In the genomic region with DNA sequence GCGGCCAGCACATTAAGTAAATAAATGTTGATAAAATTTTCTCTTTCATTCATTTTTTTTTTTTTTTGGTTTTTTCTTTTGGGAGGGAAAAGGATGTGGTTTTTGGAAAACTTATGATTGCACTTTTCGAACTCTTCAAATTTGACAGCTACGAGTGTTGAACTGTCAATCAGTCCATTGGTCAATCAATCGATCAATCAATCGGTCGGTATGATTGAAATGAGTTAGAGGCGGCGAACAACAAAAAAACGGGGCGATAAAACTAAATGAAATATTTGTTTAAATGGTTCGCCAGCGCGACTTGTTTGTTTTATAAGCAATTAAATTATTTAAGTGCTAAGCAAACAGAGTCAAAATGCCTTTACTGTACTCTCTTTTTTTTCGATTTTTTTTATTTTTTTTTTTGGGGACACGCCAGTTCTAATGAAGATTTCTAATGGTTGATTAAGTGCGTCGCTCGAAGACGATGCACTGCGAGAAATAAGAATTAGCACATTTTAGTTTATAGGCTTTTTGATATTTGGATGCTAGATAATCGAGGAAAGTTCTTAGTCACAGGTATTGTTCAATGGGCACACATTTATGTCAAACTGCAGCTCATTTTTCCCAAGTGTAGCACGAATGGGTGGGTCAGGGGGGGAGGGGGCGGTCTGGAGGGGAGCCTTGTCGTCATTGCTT, we compare ENCODE assay signal across 1 fruit fly cellular context.
TF ChIP-seq lines count a peak whose summit lies in the region.

No protein-coding gene starts in this region.

TF ChIP-seq in whole organism, embryonic, 481 proteins besides CTCF, POLR2A, EP300 and RAD21 (continued from another document and continues in another):
- TF ChIP-seq CG5953 (GFP tag; IDR thresholded peaks at IDR 0.05; lab: Robert Waterston, UW) (no peak), gcm (GFP tag; optimal IDR thresholded peaks at IDR 0.05; lab: Kevin White, UChicago) (peak; percentile 56), lmd (GFP tag; IDR thresholded peaks at IDR 0.05; lab: Robert Waterston, UW) (peak; percentile 83), CG10565 (GFP tag; optimal IDR thresholded peaks at IDR 0.05; lab: Kevin White, UChicago) (no peak), Camta (GFP tag; optimal IDR thresholded peaks at IDR 0.05; lab: Kevin White, UChicago) (peak; percentile 68), tin (GFP tag; optimal IDR thresholded peaks at IDR 0.05; lab: Kevin White, UChicago) (peak; percentile 87), eyg (GFP tag; optimal IDR thresholded peaks at IDR 0.05; lab: Kevin White, UChicago) (peak; percentile 31), CG12391 (tag; optimal IDR thresholded peaks at IDR 0.05; lab: Kevin White, UChicago) (peak; percentile 79), CG10147 (GFP tag; optimal IDR thresholded peaks at IDR 0.05; lab: Kevin White, UChicago) (peak; percentile 61), ase (GFP tag; IDR thresholded peaks at IDR 0.05; lab: Robert Waterston, UW) (peak; percentile 80; the same call in 2 of the 3 replicates), sd (tag; optimal IDR thresholded peaks at IDR 0.05; lab: Kevin White, UChicago) (peak; percentile 31), CG43689 (GFP tag; IDR thresholded peaks at IDR 0.05; lab: Robert Waterston, UW) (peak; percentile 57), CG8281 (tag; optimal IDR thresholded peaks at IDR 0.05; lab: Kevin White, UChicago) (peak; percentile 95), ci (GFP tag; IDR thresholded peaks at IDR 0.05; lab: Robert Waterston, UW) (peak; percentile 86), CG7556 (GFP tag; optimal IDR thresholded peaks at IDR 0.05; lab: Kevin White, UChicago) (peak; percentile 74), phol (tag; optimal IDR thresholded peaks at IDR 0.05; lab: Kevin White, UChicago) (peak; percentile 82), CG3726 (GFP tag; IDR thresholded peaks at IDR 0.05; lab: Robert Waterston, UW) (peak; percentile 73; the same call in 2 of the 3 replicates), Ets97D (GFP tag; optimal IDR thresholded peaks at IDR 0.05; lab: Kevin White, UChicago) (peak; percentile 19), crol (GFP tag; IDR thresholded peaks at IDR 0.05; lab: Robert Waterston, UW) (peak; percentile 93), inv (GFP tag; IDR thresholded peaks at IDR 0.05; lab: Robert Waterston, UW; ENCODE audit: partially characterized antibody) (no peak), eve (GFP tag; optimal IDR thresholded peaks at IDR 0.05; lab: Kevin White, UChicago) (peak in 1 of 2 experiments; percentile 57), CrebB (tag; optimal IDR thresholded peaks at IDR 0.05; lab: Kevin White, UChicago) (peak; percentile 49), CG17802 (tag; optimal IDR thresholded peaks at IDR 0.05; lab: Kevin White, UChicago) (peak; percentile 73), bbx (GFP tag; IDR thresholded peaks at IDR 0.05; lab: Robert Waterston, UW; ENCODE audit: partially characterized antibody) (no peak), shn (GFP tag; optimal IDR thresholded peaks at IDR 0.05; lab: Kevin White, UChicago) (peak; percentile 62), Dbx (GFP tag; IDR thresholded peaks at IDR 0.05; lab: Robert Waterston, UW) (peak; percentile 76), CG3163 (GFP tag; optimal IDR thresholded peaks at IDR 0.05; lab: Kevin White, UChicago) (peak; percentile 37), Eip74EF (GFP tag; optimal IDR thresholded peaks at IDR 0.05; lab: Kevin White, UChicago) (peak in 1 of 2 experiments; percentile 61), gce (GFP tag; IDR thresholded peaks at IDR 0.05; lab: Robert Waterston, UW) (0 out of 3 replicates have a peak, but pooled peaks have one; percentile 56), CG1603 (tag; optimal IDR thresholded peaks at IDR 0.05; lab: Kevin White, UChicago) (peak; percentile 79), CG11696 (GFP tag; IDR thresholded peaks at IDR 0.05; lab: Robert Waterston, UW) (peak; percentile 16; the same call in 1 of the 2 replicates), Xrp1 (GFP tag; IDR thresholded peaks at IDR 0.05; lab: Robert Waterston, UW) (peak; percentile 81), CG9817 (tag; optimal IDR thresholded peaks at IDR 0.05; lab: Kevin White, UChicago) (peak; percentile 88), Awh (GFP tag; IDR thresholded peaks at IDR 0.05; lab: Robert Waterston, UW) (peak; percentile 78), CG42726 (GFP tag; IDR thresholded peaks at IDR 0.05; lab: Robert Waterston, UW; ENCODE audit: partially characterized antibody) (no peak), PHDP (tag; optimal IDR thresholded peaks at IDR 0.05; lab: Kevin White, UChicago) (peak; percentile 69), Neu2 (GFP tag; optimal IDR thresholded peaks at IDR 0.05; lab: Kevin White, UChicago; ENCODE audit: borderline replicate concordance) (no peak), fd64A (GFP tag; optimal IDR thresholded peaks at IDR 0.05; lab: Kevin White, UChicago) (peak; percentile 69), CG9727 (GFP tag; optimal IDR thresholded peaks at IDR 0.05; lab: Kevin White, UChicago) (peak; percentile 78), fu2 (GFP tag; optimal IDR thresholded peaks at IDR 0.05; lab: Kevin White, UChicago) (peak; percentile 57), CG2678 (tag; optimal IDR thresholded peaks at IDR 0.05; lab: Kevin White, UChicago) (peak; percentile 81), so (GFP tag; IDR thresholded peaks at IDR 0.05; lab: Robert Waterston, UW) (peak; percentile 52; the same call in 1 of the 3 replicates), CG8765 (GFP tag; IDR thresholded peaks at IDR 0.05; lab: Robert Waterston, UW) (no peak), CG15073 (GFP tag; optimal IDR thresholded peaks at IDR 0.05; lab: Kevin White, UChicago) (peak; percentile 41), jing (GFP tag; optimal IDR thresholded peaks at IDR 0.05; lab: Kevin White, UChicago) (peak; percentile 79), kni (GFP tag; optimal IDR thresholded peaks at IDR 0.05; lab: Kevin White, UChicago) (no peak), Hr3 (GFP tag; optimal IDR thresholded peaks at IDR 0.05; lab: Kevin White, UChicago) (peak; percentile 83), repo (GFP tag; optimal IDR thresholded peaks at IDR 0.05; lab: Kevin White, UChicago) (peak; percentile 74), dmrt99B (tag; optimal IDR thresholded peaks at IDR 0.05; lab: Kevin White, UChicago) (peak; percentile 86), gem (tag; optimal IDR thresholded peaks at IDR 0.05; lab: Kevin White, UChicago) (peak; percentile 86), org-1 (GFP tag; optimal IDR thresholded peaks at IDR 0.05; lab: Kevin White, UChicago) (peak; percentile 68), chinmo (GFP tag; IDR thresholded peaks at IDR 0.05; lab: Robert Waterston, UW; ENCODE audit: partially characterized antibody) (no peak), CG34422 (GFP tag; IDR thresholded peaks at IDR 0.05; lab: Robert Waterston, UW) (peak; percentile 84), Dfd (GFP tag; optimal IDR thresholded peaks at IDR 0.05; lab: Kevin White, UChicago) (no peak), bsh (GFP tag; optimal IDR thresholded peaks at IDR 0.05; lab: Kevin White, UChicago) (peak in 1 of 2 experiments; percentile 91), CG7928 (GFP tag; optimal IDR thresholded peaks at IDR 0.05; lab: Kevin White, UChicago) (no peak), h (optimal IDR thresholded peaks at IDR 0.05; lab: Kevin White, UChicago) (no peak), rib (GFP tag; IDR thresholded peaks at IDR 0.05; lab: Robert Waterston, UW) (no peak), CG3281 (GFP tag; optimal IDR thresholded peaks at IDR 0.05; lab: Kevin White, UChicago) (peak; percentile 69), ham (GFP tag; IDR thresholded peaks at IDR 0.05; lab: Robert Waterston, UW) (0 out of 2 replicates have a peak, but pooled peaks have one; percentile 24), CG2202 (tag; optimal IDR thresholded peaks at IDR 0.05; lab: Kevin White, UChicago) (peak; percentile 54), Side (GFP tag; optimal IDR thresholded peaks at IDR 0.05; lab: Kevin White, UChicago) (peak; percentile 72), NC2β (GFP tag; optimal IDR thresholded peaks at IDR 0.05; lab: Kevin White, UChicago) (peak; percentile 33), Elba2 (GFP tag; optimal IDR thresholded peaks at IDR 0.05; lab: Kevin White, UChicago) (no peak), kay (GFP tag; optimal IDR thresholded peaks at IDR 0.05; lab: Kevin White, UChicago) (peak; percentile 77), CG17361 (GFP tag; IDR thresholded peaks at IDR 0.05; lab: Robert Waterston, UW) (peak; percentile 83), CG14860 (GFP tag; IDR thresholded peaks at IDR 0.05; lab: Robert Waterston, UW; ENCODE audit: partially characterized antibody) (no peak), CG12155 (GFP tag; optimal IDR thresholded peaks at IDR 0.05; lab: Kevin White, UChicago) (peak; percentile 76), usp (GFP tag; optimal IDR thresholded peaks at IDR 0.05; lab: Kevin White, UChicago) (no peak), Adf1 (GFP tag; IDR thresholded peaks at IDR 0.05; lab: Robert Waterston, UW) (no peak; the same call in 1 of the 2 replicates), CG14014 (GFP tag; IDR thresholded peaks at IDR 0.05; lab: Robert Waterston, UW) (peak; percentile 72), CG17359 (tag; optimal IDR thresholded peaks at IDR 0.05; lab: Kevin White, UChicago) (peak; percentile 87), ttk (GFP tag; IDR thresholded peaks at IDR 0.05; lab: Robert Waterston, UW) (peak; percentile 78), Atf3 (GFP tag; optimal IDR thresholded peaks at IDR 0.05; lab: Kevin White, UChicago) (peak; percentile 54), CG4707 (GFP tag; optimal IDR thresholded peaks at IDR 0.05; lab: Kevin White, UChicago) (peak; percentile 72), odd (GFP tag; optimal IDR thresholded peaks at IDR 0.05; lab: Kevin White, UChicago) (peak; percentile 56), CG10543 (GFP tag; optimal IDR thresholded peaks at IDR 0.05; lab: Kevin White, UChicago) (peak; percentile 57), TFAM (GFP tag; optimal IDR thresholded peaks at IDR 0.05; lab: Kevin White, UChicago) (peak; percentile 52), sqz (GFP tag; optimal IDR thresholded peaks at IDR 0.05; lab: Kevin White, UChicago) (peak; percentile 80), Rfx (GFP tag; IDR thresholded peaks at IDR 0.05; lab: Robert Waterston, UW) (peak; percentile 84), Myb (GFP tag; optimal IDR thresholded peaks at IDR 0.05; lab: Kevin White, UChicago) (peak; percentile 37), ERR (GFP tag; optimal IDR thresholded peaks at IDR 0.05; lab: Kevin White, UChicago) (peak; percentile 57), ara (GFP tag; IDR thresholded peaks at IDR 0.05; lab: Robert Waterston, UW) (peak; percentile 71; the same call in 1 of the 2 replicates), CG2120 (GFP tag; optimal IDR thresholded peaks at IDR 0.05; lab: Kevin White, UChicago) (peak; percentile 65), CG15011 (GFP tag; optimal IDR thresholded peaks at IDR 0.05; lab: Kevin White, UChicago) (peak; percentile 45), H2.0 (GFP tag; IDR thresholded peaks at IDR 0.05; lab: Robert Waterston, UW) (peak; percentile 54), CG2116 (GFP tag; optimal IDR thresholded peaks at IDR 0.05; lab: Kevin White, UChicago) (peak; percentile 15), CG7372 (GFP tag; IDR thresholded peaks at IDR 0.05; lab: Robert Waterston, UW) (peak; percentile 66; the same call in 1 of the 2 replicates), crc (GFP tag; optimal IDR thresholded peaks at IDR 0.05; lab: Kevin White, UChicago) (peak; percentile 32), CG13123 (GFP tag; optimal IDR thresholded peaks at IDR 0.05; lab: Kevin White, UChicago) (peak; percentile 65), CG10959 (GFP tag; IDR thresholded peaks at IDR 0.05; lab: Robert Waterston, UW) (peak; percentile 59; the same call in 1 of the 2 replicates), C15 (GFP tag; IDR thresholded peaks at IDR 0.05; lab: Robert Waterston, UW) (no peak), bab2 (GFP tag; optimal IDR thresholded peaks at IDR 0.05; lab: Kevin White, UChicago) (peak; percentile 73), CG10654 (GFP tag; optimal IDR thresholded peaks at IDR 0.05; lab: Kevin White, UChicago) (peak; percentile 87), CG4730 (GFP tag; IDR thresholded peaks at IDR 0.05; lab: Robert Waterston, UW) (peak; percentile 76), peb (GFP tag; IDR thresholded peaks at IDR 0.05; lab: Robert Waterston, UW) (peak; percentile 43; the same call in 1 of the 2 replicates), Spps (tag; optimal IDR thresholded peaks at IDR 0.05; lab: Kevin White, UChicago) (peak; percentile 1), dmrt11E (tag; optimal IDR thresholded peaks at IDR 0.05; lab: Kevin White, UChicago) (peak; percentile 74), CG15269 (tag; optimal IDR thresholded peaks at IDR 0.05; lab: Kevin White, UChicago) (peak; percentile 81), CG4404 (GFP tag; IDR thresholded peaks at IDR 0.05; lab: Robert Waterston, UW) (peak; percentile 52), dati (GFP tag; IDR thresholded peaks at IDR 0.05; lab: Robert Waterston, UW) (0 out of 2 replicates have a peak, but pooled peaks have one; percentile 20), Kr (GFP tag; optimal IDR thresholded peaks at IDR 0.05; lab: Kevin White, UChicago) (no peak), CG8359 (GFP tag; optimal IDR thresholded peaks at IDR 0.05; lab: Kevin White, UChicago; ENCODE audit: borderline replicate concordance) (peak; percentile 83), lola (GFP tag; optimal IDR thresholded peaks at IDR 0.05; lab: Kevin White, UChicago) (peak in 1 of 3 experiments; percentile 73), dysf (GFP tag; IDR thresholded peaks at IDR 0.05; lab: Robert Waterston, UW) (peak; percentile 85), az2 (GFP tag; optimal IDR thresholded peaks at IDR 0.05; lab: Kevin White, UChicago) (peak; percentile 88), sug (tag; optimal IDR thresholded peaks at IDR 0.05; lab: Kevin White, UChicago) (peak; percentile 87), ATbp (GFP tag; optimal IDR thresholded peaks at IDR 0.05; lab: Kevin White, UChicago) (peak; percentile 81), CG11504 (tag; optimal IDR thresholded peaks at IDR 0.05; lab: Kevin White, UChicago) (peak; percentile 89), CG10979 (tag; optimal IDR thresholded peaks at IDR 0.05; lab: Kevin White, UChicago) (peak; percentile 82), CG32767 (GFP tag; IDR thresholded peaks at IDR 0.05; lab: Robert Waterston, UW) (peak; percentile 40; the same call in 1 of the 2 replicates), CG1832 (GFP tag; optimal IDR thresholded peaks at IDR 0.05; lab: Kevin White, UChicago) (no peak), Usf (GFP tag; optimal IDR thresholded peaks at IDR 0.05; lab: Kevin White, UChicago) (peak; percentile 50), Hand (GFP tag; optimal IDR thresholded peaks at IDR 0.05; lab: Kevin White, UChicago) (peak; percentile 30), CG4282 (GFP tag; optimal IDR thresholded peaks at IDR 0.05; lab: Kevin White, UChicago) (no peak), Oaz (GFP tag; IDR thresholded peaks at IDR 0.05; lab: Robert Waterston, UW) (peak; percentile 62), pnt (GFP tag; optimal IDR thresholded peaks at IDR 0.05; lab: Kevin White, UChicago) (peak; percentile 79), Vsx1 (GFP tag; optimal IDR thresholded peaks at IDR 0.05; lab: Kevin White, UChicago) (peak; percentile 50), Fer1 (GFP tag; optimal IDR thresholded peaks at IDR 0.05; lab: Kevin White, UChicago) (peak; percentile 78), gro (GFP tag; optimal IDR thresholded peaks at IDR 0.05; lab: Kevin White, UChicago) (peak; percentile 13)
